Worm (Caenorhabditis elegans) whole organism, young adult: Measurements from ENCODE around the gene glb-5.

Experiments
- C17E4.6 ChIP-seq: fragments of 200-800 bp; sonication (Bioruptor generic); IDR thresholded peaks from 2 replicates; pipeline ENCODE4 v1.3.6; 2022; ENCODE audit warnings: missing genetic modification reagents, missing genetic modification characterization, missing compliant biosample characterization
- Y56A3A.18 ChIP-seq: fragments of 200-800 bp; sonication (Bioruptor generic); IDR thresholded peaks from 2 replicates; pipeline ENCODE4 v1.3.6; 2022; ENCODE audit warnings: missing genetic modification reagents, missing genetic modification characterization, missing compliant biosample characterization
- pha-4 ChIP-seq: fragments of 150-350 bp; sonication (generic microtip); optimal IDR thresholded peaks from 2 replicates; lab custom pipeline; 2014; ENCODE audit warnings: missing biosample characterization, missing genetic modification reagents, missing genetic modification characterization
- snpc-4 ChIP-seq, 5 experiments: fragments of 150-350 bp in 1 of 5; sonication (generic microtip) in 4 of 5; optimal IDR thresholded peaks; 2 replicates each; lab custom pipeline; 2014 to 2018; ENCODE audit warnings: missing genetic modification characterization in 5 of 5, missing biosample characterization in 3 of 5, antibody characterized with exemption in 2 of 5, mild to moderate bottlenecking in 2 of 5, missing compliant biosample characterization in 2 of 5, missing genotype in 2 of 5, moderate library complexity in 2 of 5, missing genetic modification reagents in 1 of 5

- no peak for TF ChIP-seq C17E4.6 (GFP tag; lab: Robert Waterston, UW)
- peak; percentile 66 for TF ChIP-seq snpc-4 (GFP tag; optimal IDR thresholded peaks at IDR 0.05; lab: Kevin White, UChicago)
- peak; percentile 83 to 92 (median 86) for TF ChIP-seq snpc-4 (tag; optimal IDR thresholded peaks at IDR 0.05; lab: Kevin White, UChicago)
- TF ChIP-seq Y56A3A.18 (GFP tag; lab: Robert Waterston, UW) = peak; percentile 58; the same call in 1 of the 2 replicates
- no peak for TF ChIP-seq pha-4 (tag; lab: Kevin White, UChicago)
Measured at ce11 chrV:5587955-5588354, 29.3 kb downstream of the glb-5 start.
